Fruit fly (Drosophila melanogaster) ovary, adult (tissue): ENCODE results near the gene Diap1.
A peak's percentile ranks its signal among the peaks of the same experiment; 100 is the strongest.

Experiments used
- CG17801 ChIP-seq: fragments of 200-800 bp; optimal IDR thresholded peaks from 2 replicates; lab custom pipeline; 2019; ENCODE audit warnings: missing biosample characterization, mild to moderate bottlenecking, missing genetic modification characterization, moderate library complexity; ENCODE audit not compliant: partially characterized antibody

Gene Diap1

DNA sequence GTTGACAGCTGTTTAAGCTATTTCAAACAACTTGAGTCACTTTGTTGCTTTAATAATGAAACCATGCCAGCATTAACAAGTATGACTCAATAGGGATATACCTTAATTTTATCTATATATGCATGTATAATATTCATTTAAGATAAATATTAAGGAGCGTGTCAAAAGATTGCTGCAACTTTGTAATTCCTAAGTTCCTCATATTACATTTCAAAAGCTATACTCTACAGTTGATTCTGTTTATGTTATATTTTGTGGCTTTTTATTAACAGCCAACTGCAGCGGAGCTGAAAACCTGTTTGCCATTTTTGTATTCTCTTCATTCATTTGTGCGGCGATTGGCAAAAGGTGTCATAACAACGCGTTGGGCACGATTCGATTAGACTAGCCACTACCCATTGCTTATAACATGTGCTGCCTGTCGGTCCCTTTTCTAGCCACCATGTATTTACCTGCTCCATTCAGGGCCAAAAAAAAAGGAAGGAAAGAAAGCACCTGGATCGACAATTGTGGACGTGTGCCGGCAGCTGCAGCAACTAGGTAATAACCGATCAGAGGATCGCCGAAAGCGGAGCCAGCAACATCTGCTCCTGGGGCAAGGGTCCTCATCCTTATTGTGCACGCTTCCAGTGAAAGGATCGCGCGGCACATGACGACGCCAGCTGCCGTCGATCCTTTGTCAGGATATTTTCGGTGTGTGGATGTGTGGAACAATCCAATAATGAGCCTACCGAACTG, 1.9 kb downstream of the Diap1 start:
- TF ChIP-seq CG17801: no peak

DNA sequence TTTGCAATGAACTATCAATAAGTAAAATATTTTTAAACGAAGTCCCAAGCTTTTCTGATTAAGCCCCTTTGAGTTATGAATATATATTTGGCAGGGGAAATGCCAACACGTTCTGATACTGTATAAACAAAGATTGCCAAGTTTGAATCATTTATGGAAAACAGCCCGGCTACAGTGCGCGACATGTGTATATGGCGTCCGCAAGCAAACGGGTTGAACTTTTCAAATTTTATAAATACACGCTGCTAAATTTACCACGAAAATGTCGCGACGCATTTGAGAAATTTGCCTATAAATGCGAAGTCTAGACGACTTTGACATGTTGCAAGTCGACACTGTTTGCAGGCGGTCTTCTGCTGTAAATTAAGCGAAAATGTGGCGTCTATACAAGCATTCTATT, 2.7 kb downstream of the Diap1 start:
- no peak for TF ChIP-seq CG17801

DNA sequence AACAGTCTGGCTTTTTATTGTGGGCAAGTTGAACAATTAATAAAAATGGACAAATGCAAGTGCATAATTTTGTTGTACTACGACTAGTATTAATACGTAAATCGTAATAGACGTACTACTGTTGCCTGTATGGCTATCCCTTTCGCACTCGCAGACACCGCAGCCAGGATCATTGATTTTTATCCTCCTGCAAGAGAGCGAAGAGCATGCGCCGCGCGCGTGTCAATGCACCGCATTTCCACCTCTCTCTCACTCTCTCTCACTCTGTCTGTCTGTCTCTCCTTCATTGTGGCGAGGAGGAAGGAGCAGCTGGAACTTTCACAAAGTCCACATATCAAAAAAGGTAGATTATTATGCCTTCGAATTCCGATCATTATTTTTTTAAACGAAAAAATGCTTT, 3.7 kb downstream of the Diap1 start:
- TF ChIP-seq CG17801: no peak

DNA sequence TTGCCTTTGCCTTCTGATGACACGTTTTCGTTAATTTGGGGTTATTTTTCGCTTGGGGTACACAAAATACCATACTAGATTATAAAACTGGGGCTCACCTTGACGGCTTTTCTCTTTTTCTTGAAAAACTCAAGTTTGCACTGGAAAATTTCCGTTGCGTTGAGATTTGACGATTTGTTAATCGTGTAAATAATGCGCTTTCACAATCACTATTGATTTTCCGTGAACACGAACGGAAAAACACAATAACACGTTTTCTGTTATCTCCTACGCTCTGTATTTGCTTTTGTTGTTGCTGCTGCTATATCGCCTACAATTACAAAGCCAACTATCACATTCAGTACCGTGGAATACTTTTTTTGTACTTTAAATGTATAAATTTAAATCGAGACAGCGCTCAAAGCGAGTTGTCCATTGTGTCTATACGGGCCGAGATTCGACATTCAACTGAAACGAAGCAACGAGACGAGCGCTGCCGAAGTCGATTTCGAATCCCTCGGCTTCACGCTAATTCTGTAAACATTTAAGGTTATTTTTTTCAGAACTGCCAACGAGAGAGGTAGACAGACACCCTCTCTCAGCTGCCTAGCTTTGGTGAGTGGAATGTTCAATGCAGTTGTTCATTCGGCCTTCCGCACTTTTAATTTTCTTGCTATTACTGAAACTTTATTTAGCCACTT, 4.3 kb downstream of the Diap1 start:
- TF ChIP-seq CG17801: peak; percentile 61

DNA sequence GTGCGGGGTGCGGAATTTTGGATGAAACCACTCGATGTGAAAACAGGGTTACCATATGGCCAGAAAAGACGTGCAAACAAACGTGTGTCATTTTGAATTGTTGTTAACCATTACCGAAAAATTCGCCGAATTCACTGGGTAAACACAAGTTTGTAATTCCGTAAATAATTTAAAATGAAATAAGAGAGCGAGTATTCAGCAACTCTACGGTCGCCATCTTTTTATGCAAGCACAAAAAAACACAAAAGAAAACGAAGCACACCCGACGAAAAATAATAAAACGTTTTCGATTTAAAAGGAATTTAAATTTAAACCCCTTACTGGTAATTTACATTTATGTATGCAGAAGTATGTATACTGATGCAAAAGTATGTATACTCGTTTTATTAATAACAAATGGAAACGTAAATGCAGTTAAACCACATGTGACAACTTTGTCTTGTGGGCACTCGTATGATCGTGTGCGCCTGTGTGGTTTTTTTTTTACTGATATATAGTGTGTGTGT, 5.0 kb downstream of the Diap1 start:
- peak; percentile 97 for TF ChIP-seq CG17801

DNA sequence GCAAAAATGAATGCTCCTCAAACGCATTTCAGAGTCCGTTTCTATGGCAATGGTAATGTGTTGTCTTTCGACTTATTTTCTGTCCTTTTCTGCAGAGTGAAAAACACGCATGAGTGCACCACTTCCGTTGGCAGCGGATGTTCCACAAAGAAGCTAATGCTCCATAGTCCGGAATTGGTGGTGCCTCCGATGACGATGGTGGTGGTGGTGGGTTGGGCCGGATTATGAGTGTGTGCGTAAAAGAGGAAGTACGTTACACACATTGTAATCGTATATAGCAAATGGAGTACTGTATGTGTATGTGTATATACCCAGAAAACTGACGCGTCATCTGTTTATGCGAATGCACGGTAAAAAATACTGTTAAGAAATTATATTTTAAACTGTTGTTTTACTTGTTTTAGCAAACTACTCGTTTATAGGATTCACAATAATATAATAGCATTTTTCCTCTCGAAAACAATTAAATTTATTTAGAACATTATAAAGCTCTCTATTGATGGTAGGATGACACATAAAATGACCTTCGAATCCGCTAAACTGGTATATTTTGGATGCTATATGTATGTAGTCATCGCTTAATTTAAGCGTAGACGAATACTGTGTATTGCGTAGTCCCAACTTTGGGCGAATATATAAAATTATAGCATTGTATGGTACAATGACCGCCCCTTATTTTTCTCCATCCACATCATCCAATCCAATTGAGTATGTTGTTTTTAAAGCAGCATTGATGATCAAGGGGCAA, 5.6 kb downstream of the Diap1 start:
- no peak for TF ChIP-seq CG17801

DNA sequence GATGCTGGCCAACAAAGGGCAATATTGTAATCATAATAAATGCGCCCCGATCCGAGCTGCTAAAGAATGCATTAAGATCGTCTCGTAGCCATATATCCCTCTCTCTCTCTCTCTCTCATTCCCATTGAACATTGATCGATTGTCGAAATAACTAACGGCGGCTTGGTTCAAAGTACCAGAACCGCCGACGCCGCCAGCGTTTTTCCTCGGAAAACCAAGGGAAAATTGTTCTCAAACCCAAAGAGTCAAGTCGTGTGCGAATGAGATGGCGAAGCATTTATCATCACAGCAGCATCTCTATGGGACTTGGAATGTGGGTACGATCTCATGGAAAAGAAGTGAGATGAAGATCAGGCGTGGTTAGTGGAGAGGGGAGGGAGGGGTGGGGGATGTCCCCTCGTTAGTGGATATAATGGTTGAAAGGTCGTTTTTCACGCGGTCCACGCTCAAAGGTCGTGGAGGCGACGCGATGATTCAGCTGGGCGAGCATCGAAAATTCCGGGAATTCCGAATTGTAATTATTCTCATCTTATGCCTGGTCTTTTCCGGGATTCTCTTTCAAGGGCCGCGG, 7.0 kb downstream of the Diap1 start:
- no peak for TF ChIP-seq CG17801

DNA sequence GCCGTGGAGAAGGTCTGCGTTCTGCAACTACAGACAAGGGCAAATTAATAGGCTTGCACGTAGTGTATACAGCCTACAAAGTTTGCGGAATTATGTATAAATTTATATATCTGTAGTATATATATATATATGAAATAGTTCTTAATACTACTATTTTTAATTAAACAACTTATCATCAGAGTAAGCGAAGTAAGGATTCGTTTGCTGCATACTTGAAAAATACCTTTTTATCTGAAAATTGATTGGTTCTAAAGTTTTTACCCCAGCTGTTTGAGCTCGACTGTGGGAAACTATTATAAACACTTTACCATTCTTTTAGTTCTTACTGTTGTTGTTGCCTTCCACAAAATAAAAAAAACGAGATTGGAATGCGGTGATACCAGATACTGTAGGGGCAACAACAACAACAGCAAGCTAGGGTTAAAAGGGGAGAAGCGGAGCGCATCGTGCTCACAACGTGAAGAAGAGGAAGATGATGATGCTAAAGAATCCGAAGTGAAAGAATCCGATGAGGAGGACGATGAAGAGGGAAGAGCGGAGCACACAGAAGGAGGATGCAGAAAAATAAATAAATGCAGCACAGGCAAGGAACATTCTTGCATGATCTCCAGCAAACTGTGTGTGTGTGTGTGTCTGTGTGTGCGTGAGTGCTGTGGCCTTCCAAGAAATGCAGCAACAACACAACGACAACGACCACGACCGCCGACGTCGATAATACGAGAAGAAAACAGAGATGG, 7.6 kb downstream of the Diap1 start:
- peak; percentile 20 for TF ChIP-seq CG17801

DNA sequence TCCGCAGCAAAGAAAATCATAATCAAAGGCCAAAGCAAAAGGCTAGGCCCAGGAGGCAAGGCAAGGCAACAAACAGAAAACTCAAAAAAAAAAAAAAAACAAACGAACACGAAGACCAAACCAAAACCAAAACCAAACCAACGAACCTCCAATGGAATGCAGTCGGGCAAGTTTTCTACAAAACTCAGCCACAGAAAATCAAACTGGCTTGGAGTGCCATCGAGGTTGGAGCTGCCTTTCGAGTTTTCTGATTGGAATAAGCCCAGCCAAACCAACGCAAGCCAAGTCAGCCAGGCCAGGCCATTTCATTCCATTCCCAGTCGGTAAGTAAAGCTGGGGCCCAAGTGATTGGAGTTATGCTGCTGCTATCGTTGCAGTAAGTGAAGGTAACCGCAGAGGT, 8.2 kb downstream of the Diap1 start:
- TF ChIP-seq CG17801: no peak

DNA sequence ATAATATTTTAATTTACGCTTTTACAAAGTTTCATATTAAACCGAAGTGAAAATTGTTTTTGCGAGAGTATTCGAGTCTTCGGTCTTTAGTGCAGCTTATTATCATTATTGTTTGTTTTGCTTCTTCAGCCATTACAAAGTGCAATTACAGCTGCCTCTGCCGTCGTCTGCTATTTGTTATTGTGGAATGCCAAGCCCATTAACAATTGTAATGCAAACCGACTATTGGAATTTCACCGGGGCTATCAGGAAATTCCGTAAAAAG, 8.8 kb downstream of the Diap1 start:
- TF ChIP-seq CG17801: no peak

DNA sequence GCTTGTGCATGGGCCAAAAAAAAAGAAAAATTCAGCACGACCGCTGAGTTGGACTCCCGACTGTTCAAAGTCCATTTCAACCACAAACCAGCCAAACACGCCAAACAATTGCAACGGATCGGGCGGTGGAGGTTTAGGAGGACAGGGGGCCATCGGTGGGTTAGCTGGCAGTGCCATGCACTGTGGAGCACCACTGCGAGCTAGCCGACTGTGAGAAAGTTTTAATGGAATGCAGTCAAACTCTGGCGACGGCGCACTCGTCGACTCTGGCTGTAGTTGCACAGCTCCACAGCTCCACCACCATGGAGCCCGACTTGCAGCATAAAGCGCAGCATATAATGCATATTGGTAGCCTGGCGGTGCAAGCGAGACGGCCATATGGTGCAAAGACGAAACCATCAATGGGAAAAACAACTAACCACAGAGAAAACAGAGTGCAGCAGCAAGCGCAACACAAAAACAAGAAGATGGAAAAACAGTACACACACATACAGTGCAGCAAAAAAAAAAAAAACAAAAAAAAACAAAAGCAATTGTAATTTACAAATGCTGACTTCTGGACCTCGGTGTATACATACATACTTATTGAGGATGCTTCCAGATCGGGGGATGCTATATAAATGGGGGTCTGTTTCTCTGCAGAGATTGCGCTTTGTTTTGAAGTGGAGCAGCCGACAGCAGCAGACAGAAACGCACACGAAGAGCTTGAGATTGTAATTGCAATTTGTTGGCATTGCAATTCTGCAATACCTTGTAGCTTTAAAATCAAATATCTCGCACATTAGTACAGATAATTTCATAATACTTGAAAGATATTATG, 9.4 kb downstream of the Diap1 start:
- no peak for TF ChIP-seq CG17801

DNA sequence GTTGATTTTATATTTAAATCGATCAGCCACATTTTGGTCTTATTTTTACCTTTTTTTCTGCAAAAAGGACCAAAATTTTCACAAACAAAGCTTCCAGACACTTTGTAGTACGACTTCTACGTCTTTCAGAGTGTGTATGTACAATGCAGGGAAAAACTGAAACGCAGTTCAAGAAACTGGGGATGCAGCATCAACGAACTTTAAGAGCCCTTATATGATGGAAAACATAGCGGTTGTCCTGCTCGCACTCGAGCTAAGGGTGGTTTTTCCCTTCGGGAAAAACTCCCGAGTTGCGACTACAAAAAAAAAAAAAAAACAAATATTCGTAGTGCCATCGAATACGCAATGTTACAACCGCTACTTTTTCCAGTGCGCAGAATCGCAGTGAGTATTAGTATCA, 10.4 kb downstream of the Diap1 start:
- no peak for TF ChIP-seq CG17801

DNA sequence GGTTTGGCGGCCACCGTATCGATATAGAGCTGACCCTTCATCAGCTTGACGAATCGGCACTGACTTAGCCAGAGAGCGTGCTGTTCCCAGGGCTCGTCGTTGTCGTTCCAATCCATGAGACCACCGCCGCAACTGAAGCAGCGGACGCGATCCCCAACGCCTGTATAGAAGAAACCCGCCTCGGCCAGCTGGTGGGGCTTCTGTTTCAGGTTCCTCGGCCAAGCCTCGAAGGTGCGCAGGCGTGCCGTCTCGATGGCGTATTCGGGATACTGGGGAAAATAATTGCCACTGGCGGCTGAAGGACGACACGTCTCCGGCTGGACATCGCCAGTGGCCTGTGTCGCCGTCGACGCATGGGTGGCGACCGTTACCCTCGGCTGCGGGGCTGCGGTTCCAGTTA, 11.8 kb downstream of the Diap1 start:
- TF ChIP-seq CG17801: no peak

DNA sequence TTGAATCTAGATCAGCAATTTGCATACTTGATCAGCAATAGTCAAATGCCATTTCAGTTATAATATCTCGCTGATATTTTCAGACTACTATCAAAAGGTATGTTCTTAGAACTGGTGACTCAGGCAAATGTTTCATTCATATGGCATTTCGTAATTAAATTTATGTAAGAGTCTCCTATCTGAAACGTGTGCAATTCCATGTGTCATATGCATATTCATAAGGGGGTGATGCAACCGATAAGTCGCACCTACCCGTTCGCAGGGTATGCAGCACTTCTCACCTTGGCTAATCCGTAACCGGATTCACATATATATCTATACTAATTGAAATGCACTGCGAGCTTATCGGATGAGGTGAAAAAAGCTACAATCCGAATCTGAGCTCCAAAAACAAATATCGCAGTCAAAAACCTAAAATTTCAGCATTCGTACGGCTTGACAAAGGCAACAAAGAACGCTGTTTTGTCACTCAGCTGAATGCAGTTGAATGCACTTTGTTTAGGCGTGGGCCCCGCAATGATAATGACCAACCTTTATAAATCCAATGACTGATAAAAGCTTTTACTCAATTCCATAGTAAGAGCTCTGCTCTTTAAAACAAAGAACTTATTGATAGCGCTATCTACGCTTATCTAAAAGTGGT, 13.0 kb downstream of the Diap1 start:
- TF ChIP-seq CG17801: peak; percentile 18

DNA sequence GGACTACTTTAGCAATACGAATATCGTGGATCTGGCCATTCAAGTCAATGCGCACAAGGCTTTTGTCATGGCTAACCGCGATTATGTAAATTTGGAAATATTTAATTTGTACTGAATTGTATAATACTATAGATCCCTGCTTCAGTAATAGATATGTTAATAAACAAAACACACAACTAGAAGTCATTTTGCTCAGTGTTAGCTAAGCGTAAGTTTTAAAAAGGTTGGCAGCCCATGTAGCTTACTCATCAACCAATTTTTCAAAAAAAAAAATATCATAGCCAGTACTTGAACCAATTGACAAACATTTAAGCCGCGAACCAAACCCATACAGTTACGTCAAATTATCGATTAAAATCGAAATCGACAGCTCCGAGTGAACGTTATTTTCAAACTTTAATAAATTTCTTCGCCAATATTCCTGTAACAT, 13.8 kb downstream of the Diap1 start:
- peak; percentile 55 for TF ChIP-seq CG17801
